Worm (Caenorhabditis elegans): ENCODE data around the gene nceh-1.

DNA sequence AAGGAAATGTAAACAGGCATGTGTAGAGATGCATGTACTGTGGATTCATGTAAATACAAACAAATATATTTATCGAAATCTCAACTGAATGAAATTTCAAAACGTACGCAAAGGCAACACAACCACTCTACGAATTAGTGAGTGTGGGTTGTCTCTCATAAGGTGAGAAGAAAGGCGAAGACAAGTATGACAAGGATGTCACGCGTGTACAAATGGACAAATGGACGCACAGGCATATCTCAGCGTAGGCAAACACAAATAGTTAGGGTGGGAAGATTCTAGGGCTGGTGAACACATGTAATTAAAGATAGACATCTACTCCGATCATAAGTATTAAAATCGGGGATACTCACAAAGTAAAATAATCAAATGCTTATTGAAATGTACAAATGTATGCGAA lies 50.9 kb downstream of the nceh-1 start:
- TF ChIP-seq lim-6 (tag; optimal IDR thresholded peaks at IDR 0.05) = no peak
- TF ChIP-seq sox-4 (tag; optimal IDR thresholded peaks at IDR 0.05) = no peak
- TF ChIP-seq nhr-11 (tag; optimal IDR thresholded peaks at IDR 0.05) = no peak
- no peak for TF ChIP-seq hlh-30 (tag; optimal IDR thresholded peaks at IDR 0.05; ENCODE audit: insufficient read depth)
- no peak for TF ChIP-seq C38D4.7 (GFP tag; optimal IDR thresholded peaks at IDR 0.05)
- no peak for TF ChIP-seq pqm-1 (tag; optimal IDR thresholded peaks at IDR 0.05)
- TF ChIP-seq pag-3 (tag; optimal IDR thresholded peaks at IDR 0.05; ENCODE audit: borderline replicate concordance) = no peak
